Fruit fly (Drosophila melanogaster) whole organism, pupa: ENCODE measurements around the gene loh.

Experiments used
- CG10348 ChIP-seq: fragments of 200-800 bp; sonication (Bioruptor generic); IDR thresholded peaks from 2 replicates; pipeline ENCODE4 v1.3.6; 2022; ENCODE audit warnings: missing biosample characterization, missing genetic modification characterization
- CG12605 ChIP-seq: fragments of 200-800 bp; sonication (Bioruptor generic); IDR thresholded peaks from 2 replicates; pipeline ENCODE4 v1.3.6; 2022; ENCODE audit warnings: missing biosample characterization, missing genetic modification characterization
- CG15710 ChIP-seq: fragments of 200-800 bp; sonication (Bioruptor generic); optimal IDR thresholded peaks from 2 replicates; lab custom pipeline; 2018; ENCODE audit warnings: missing biosample characterization, mild to moderate bottlenecking, missing genetic modification characterization, moderate library complexity
- CG17806 ChIP-seq: fragments of 200-800 bp; sonication (Bioruptor generic); optimal IDR thresholded peaks from 2 replicates; lab custom pipeline; 2018; ENCODE audit warnings: missing biosample characterization, mild to moderate bottlenecking, missing genetic modification characterization, moderate library complexity
- CG34367 ChIP-seq: fragments of 200-800 bp; sonication (Bioruptor generic); optimal IDR thresholded peaks from 2 replicates; lab custom pipeline; 2018; ENCODE audit warnings: missing biosample characterization, mild to moderate bottlenecking, missing genetic modification characterization
- CG8159 ChIP-seq: fragments of 200-800 bp; sonication (Bioruptor generic); optimal IDR thresholded peaks from 3 replicates; lab custom pipeline; 2018; ENCODE audit warnings: missing biosample characterization, mild to moderate bottlenecking, missing genetic modification characterization, moderate library complexity
- CG8301 ChIP-seq: fragments of 200-800 bp; sonication (Bioruptor generic); optimal IDR thresholded peaks from 2 replicates; lab custom pipeline; 2018; ENCODE audit warnings: missing biosample characterization, mild to moderate bottlenecking, missing genetic modification characterization
- CG9948 ChIP-seq: fragments of 200-800 bp; sonication (Bioruptor generic); optimal IDR thresholded peaks from 2 replicates; lab custom pipeline; 2018; ENCODE audit warnings: missing biosample characterization, mild to moderate bottlenecking, missing genetic modification characterization, moderate library complexity
- D1 ChIP-seq: fragments of 200-800 bp; sonication (Bioruptor generic); optimal IDR thresholded peaks from 2 replicates; lab custom pipeline; 2018; ENCODE audit warnings: missing biosample characterization, mild to moderate bottlenecking, missing genetic modification characterization, moderate library complexity
- EcR ChIP-seq: fragments of 200-800 bp; sonication (Bioruptor generic); optimal IDR thresholded peaks from 3 replicates; lab custom pipeline; 2019; ENCODE audit warnings: missing biosample characterization, missing genetic modification characterization, mild to moderate bottlenecking, moderate library complexity, missing genetic modification reagents
- Ets98B ChIP-seq: fragments of 200-800 bp; sonication (Bioruptor generic); IDR thresholded peaks from 2 replicates; pipeline ENCODE4 v1.3.6; 2022; ENCODE audit warnings: missing biosample characterization, missing genetic modification characterization
- Pif1A ChIP-seq: fragments of 200-800 bp; sonication (Bioruptor generic); optimal IDR thresholded peaks from 3 replicates; lab custom pipeline; 2016; ENCODE audit warnings: missing biosample characterization, missing genetic modification characterization
- fd96Ca ChIP-seq: fragments of 200-800 bp; sonication (Bioruptor generic); IDR thresholded peaks from 3 replicates; pipeline ENCODE4 v1.3.6; 2022; ENCODE audit warnings: missing biosample characterization, missing genetic modification characterization

DNA sequence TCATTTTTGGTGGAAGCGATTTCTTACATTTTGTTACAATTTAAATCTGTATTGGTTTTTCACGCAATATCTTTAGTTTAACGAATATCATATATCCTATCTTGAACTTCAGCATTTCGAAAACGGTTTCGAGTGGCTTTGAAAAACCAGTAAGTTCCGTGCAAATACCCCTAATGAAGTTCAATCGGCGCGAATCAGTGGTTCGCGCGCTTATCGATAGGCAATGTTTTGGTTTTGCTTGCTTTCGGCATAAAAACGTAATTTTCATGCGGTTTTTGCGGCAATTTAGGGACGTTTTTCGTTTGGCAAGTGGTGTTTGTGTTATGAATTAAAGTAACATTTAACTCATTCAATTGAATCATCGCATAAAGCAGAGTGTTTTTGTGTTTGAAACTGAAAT lies 34.5 kb downstream of the loh start, which contains the start of gene RluA-2:
- TF ChIP-seq CG10348 (GFP tag; lab: Robert Waterston, UW): no peak
- TF ChIP-seq CG12605 (GFP tag; lab: Robert Waterston, UW): no peak
- TF ChIP-seq CG34367 (tag; lab: Kevin White, UChicago): no peak
- TF ChIP-seq CG15710: no peak
- no peak for TF ChIP-seq CG8159 (tag; lab: Kevin White, UChicago)
- TF ChIP-seq D1: no peak
- no peak for TF ChIP-seq fd96Ca (GFP tag; lab: Robert Waterston, UW)
- TF ChIP-seq CG9948 (tag; lab: Kevin White, UChicago): no peak
- TF ChIP-seq Ets98B (GFP tag; lab: Robert Waterston, UW): no peak
- no peak for TF ChIP-seq Pif1A (GFP tag; lab: Kevin White, UChicago)
- no peak for TF ChIP-seq CG17806 (tag; lab: Kevin White, UChicago)
- TF ChIP-seq CG8301 (tag; lab: Kevin White, UChicago): no peak
- TF ChIP-seq EcR (GFP tag; lab: Kevin White, UChicago): no peak
